Fruit fly (Drosophila melanogaster) whole organism, embryonic: ENCODE measurements around the gene CIA30.

Source experiments
- ATbp ChIP-seq: fragments of 200-800 bp; sonication (Bioruptor generic); optimal IDR thresholded peaks from 2 replicates; lab custom pipeline; 2017; ENCODE audit warnings: missing biosample characterization, mild to moderate bottlenecking, missing genetic modification characterization, missing genetic modification reagents
- Aef1 ChIP-seq: fragments of 200-800 bp; sonication (Bioruptor generic); IDR thresholded peaks from 3 replicates; pipeline ENCODE4 v1.3.6; 2022; ENCODE audit warnings: missing biosample characterization, missing genetic modification characterization
- CG10321 ChIP-seq: fragments of 200-800 bp; sonication (Bioruptor generic); IDR thresholded peaks from 2 replicates; pipeline ENCODE4 v1.3.6; 2022; ENCODE audit warnings: missing biosample characterization, missing genetic modification characterization
- CG13424 ChIP-seq: fragments of 200-800 bp; sonication (Bioruptor generic); optimal IDR thresholded peaks from 2 replicates; lab custom pipeline; 2019; ENCODE audit warnings: missing biosample characterization, mild to moderate bottlenecking, missing genetic modification characterization, moderate library complexity
- CG14014 ChIP-seq: fragments of 200-800 bp; sonication (Bioruptor generic); IDR thresholded peaks from 2 replicates; pipeline ENCODE4 v1.3.6; 2022; ENCODE audit warnings: missing biosample characterization, missing genetic modification characterization
- CG14710 ChIP-seq: fragments of 200-800 bp; sonication (Bioruptor generic); optimal IDR thresholded peaks from 3 replicates; lab custom pipeline; 2019; ENCODE audit warnings: missing biosample characterization, mild to moderate bottlenecking, missing genetic modification characterization, moderate library complexity
- CG14965 ChIP-seq: fragments of 200-800 bp; sonication (Bioruptor generic); optimal IDR thresholded peaks from 2 replicates; lab custom pipeline; 2016; ENCODE audit warnings: missing biosample characterization, missing genetic modification characterization, borderline replicate concordance
- CG17186 ChIP-seq: fragments of 200-800 bp; sonication (Bioruptor generic); optimal IDR thresholded peaks from 3 replicates; lab custom pipeline; 2017; ENCODE audit warnings: missing biosample characterization, missing genetic modification reagents, missing genetic modification characterization
- CG17385 ChIP-seq: fragments of 200-800 bp; sonication (Bioruptor generic); optimal IDR thresholded peaks from 3 replicates; lab custom pipeline; 2018; ENCODE audit warnings: missing biosample characterization, mild to moderate bottlenecking, missing genetic modification characterization
- CG17829 ChIP-seq: fragments of 200-800 bp; optimal IDR thresholded peaks from 2 replicates; lab custom pipeline; 2019; ENCODE audit warnings: missing biosample characterization, mild to moderate bottlenecking, missing genetic modification characterization, moderate library complexity
- CG18619 ChIP-seq: fragments of 200-800 bp; sonication (Bioruptor generic); optimal IDR thresholded peaks from 3 replicates; lab custom pipeline; 2017; ENCODE audit warnings: missing biosample characterization, mild to moderate bottlenecking, missing genetic modification characterization
- CG2116 ChIP-seq: fragments of 200-800 bp; sonication (Bioruptor generic); optimal IDR thresholded peaks from 3 replicates; lab custom pipeline; 2018; ENCODE audit warnings: missing biosample characterization, mild to moderate bottlenecking, missing genetic modification characterization
- CG2120 ChIP-seq: fragments of 200-800 bp; sonication (Bioruptor generic); optimal IDR thresholded peaks from 3 replicates; lab custom pipeline; 2016; ENCODE audit warnings: missing biosample characterization, missing genetic modification characterization
- CG3065 ChIP-seq: fragments of 200-800 bp; sonication (Bioruptor generic); optimal IDR thresholded peaks from 2 replicates; lab custom pipeline; 2016; ENCODE audit warnings: missing biosample characterization, missing genetic modification characterization
- CG32772 ChIP-seq: fragments of 200-800 bp; sonication (Bioruptor generic); IDR thresholded peaks from 2 replicates; pipeline ENCODE4 v1.3.6; 2022; ENCODE audit warnings: missing biosample characterization, missing genetic modification characterization
- CG4404 ChIP-seq: fragments of 200-800 bp; sonication (Bioruptor generic); IDR thresholded peaks from 2 replicates; pipeline ENCODE4 v1.3.6; 2022; ENCODE audit warnings: missing biosample characterization, missing genetic modification characterization
- CG4617 ChIP-seq: fragments of 200-800 bp; sonication (Bioruptor generic); optimal IDR thresholded peaks from 3 replicates; lab custom pipeline; 2016; ENCODE audit warnings: missing biosample characterization, missing genetic modification characterization, borderline replicate concordance
- CG5953 ChIP-seq: fragments of 200-800 bp; sonication (Bioruptor generic); IDR thresholded peaks from 2 replicates; pipeline ENCODE4 v1.3.6; 2022; ENCODE audit warnings: missing biosample characterization, missing genetic modification characterization
- CG7928 ChIP-seq: fragments of 200-800 bp; sonication (Bioruptor generic); optimal IDR thresholded peaks from 2 replicates; lab custom pipeline; 2017; ENCODE audit warnings: missing biosample characterization, mild to moderate bottlenecking, missing genetic modification characterization
- CG7963 ChIP-seq: fragments of 200-800 bp; sonication (Bioruptor generic); IDR thresholded peaks from 3 replicates; pipeline ENCODE4 v1.3.6; 2022; ENCODE audit warnings: missing biosample characterization, missing genetic modification characterization; ENCODE audit not compliant: partially characterized antibody
- CG9932 ChIP-seq: fragments of 200-800 bp; sonication (Bioruptor generic); IDR thresholded peaks from 2 replicates; pipeline ENCODE4 v1.3.6; 2022; ENCODE audit warnings: missing biosample characterization, missing genetic modification characterization
- CTCF ChIP-seq: fragments of 200-800 bp; sonication (Bioruptor generic); optimal IDR thresholded peaks from 2 replicates; lab custom pipeline; 2017; ENCODE audit warnings: missing biosample characterization, mild to moderate bottlenecking, missing genetic modification characterization, moderate library complexity
- Dek ChIP-seq: fragments of 200-800 bp; sonication (Bioruptor generic); optimal IDR thresholded peaks from 3 replicates; lab custom pipeline; 2019; ENCODE audit warnings: missing biosample characterization, mild to moderate bottlenecking, missing genetic modification characterization, moderate library complexity
- Dip3 ChIP-seq: fragments of 200-800 bp; sonication (Bioruptor generic); optimal IDR thresholded peaks from 3 replicates; lab custom pipeline; 2016; ENCODE audit warnings: missing biosample characterization, missing genetic modification characterization
- Dref ChIP-seq: fragments of 200-800 bp; sonication (Bioruptor generic); IDR thresholded peaks from 2 replicates; pipeline ENCODE4 v1.3.6; 2022; ENCODE audit warnings: missing biosample characterization, missing genetic modification characterization
- Gug ChIP-seq: fragments of 200-800 bp; sonication (Bioruptor generic); IDR thresholded peaks from 4 replicates; pipeline ENCODE4 v1.3.6; 2022; ENCODE audit warnings: missing biosample characterization, missing genetic modification characterization
- H2.0 ChIP-seq: fragments of 200-800 bp; sonication (Bioruptor generic); IDR thresholded peaks from 2 replicates; pipeline ENCODE4 v1.3.6; 2022; ENCODE audit warnings: missing biosample characterization, missing genetic modification characterization
- HLH3B ChIP-seq: fragments of 200-800 bp; sonication (Bioruptor generic); IDR thresholded peaks from 2 replicates; pipeline ENCODE4 v1.3.6; 2022; ENCODE audit warnings: missing biosample characterization, missing genetic modification characterization
- HmgZ ChIP-seq: fragments of 200-800 bp; sonication (Bioruptor generic); optimal IDR thresholded peaks from 2 replicates; lab custom pipeline; 2018; ENCODE audit warnings: missing biosample characterization, mild to moderate bottlenecking, missing genetic modification characterization
- Hr51 ChIP-seq, 2 experiments: fragments of 200-800 bp; sonication (Bioruptor generic); optimal IDR thresholded peaks; 2 replicates in 1 of 2; 3 replicates in 1 of 2; lab custom pipeline; 2016 to 2018; ENCODE audit warnings: missing biosample characterization in 2 of 2, missing genetic modification characterization in 2 of 2, mild to moderate bottlenecking in 1 of 2, moderate library complexity in 1 of 2
- Ptx1 ChIP-seq: fragments of 200-800 bp; sonication (Bioruptor generic); IDR thresholded peaks from 2 replicates; pipeline ENCODE4 v1.3.6; 2022; ENCODE audit warnings: missing biosample characterization, missing genetic modification characterization
- Rfx ChIP-seq: fragments of 200-800 bp; sonication (Bioruptor generic); IDR thresholded peaks from 2 replicates; pipeline ENCODE4 v1.3.6; 2022; ENCODE audit warnings: missing biosample characterization, missing genetic modification characterization
- Sin3A ChIP-seq: fragments of >200 bp; optimal IDR thresholded peaks from 2 replicates; lab custom pipeline; 2018
- ap ChIP-seq: fragments of 200-800 bp; sonication (Bioruptor generic); IDR thresholded peaks from 2 replicates; pipeline ENCODE4 v1.3.6; 2022; ENCODE audit warnings: missing biosample characterization, missing genetic modification characterization
- crp ChIP-seq, 2 experiments: fragments of 200-800 bp; sonication (Bioruptor generic); optimal IDR thresholded peaks; 2 replicates in 1 of 2; 3 replicates in 1 of 2; lab custom pipeline; 2017; ENCODE audit warnings: missing biosample characterization in 2 of 2, missing genetic modification characterization in 2 of 2, mild to moderate bottlenecking in 1 of 2, moderate library complexity in 1 of 2
- dati ChIP-seq: fragments of 200-800 bp; sonication (Bioruptor generic); IDR thresholded peaks from 2 replicates; pipeline ENCODE4 v1.3.6; 2022; ENCODE audit warnings: missing biosample characterization, missing genetic modification characterization
- eve ChIP-seq, 2 experiments: fragments of >200 bp; optimal IDR thresholded peaks; 2 replicates each; lab custom pipeline; 2017; ENCODE audit warnings: missing biosample characterization in 2 of 2, missing genetic modification characterization in 2 of 2
- hkb ChIP-seq, 2 experiments: fragments of 200-800 bp in 1 of 2; fragments of >200 bp in 1 of 2; sonication (Bioruptor generic) in 1 of 2; IDR thresholded peaks in 1 of 2; optimal IDR thresholded peaks in 1 of 2; 2 replicates each; pipeline versions ENCODE4 v1.3.6 to Lab custom; 2017 to 2022; ENCODE audit warnings: missing biosample characterization in 1 of 2, missing genetic modification characterization in 1 of 2
- ind ChIP-seq: fragments of 200-800 bp; sonication (Bioruptor generic); optimal IDR thresholded peaks from 3 replicates; lab custom pipeline; 2016; ENCODE audit warnings: missing biosample characterization, missing genetic modification characterization
- mam ChIP-seq: fragments of 200-800 bp; sonication (Bioruptor generic); optimal IDR thresholded peaks from 3 replicates; lab custom pipeline; 2016; ENCODE audit warnings: missing biosample characterization, missing genetic modification characterization
- nerfin-2 ChIP-seq: fragments of 200-800 bp; sonication (Bioruptor generic); IDR thresholded peaks from 2 replicates; pipeline ENCODE4 v1.3.6; 2022; ENCODE audit warnings: missing biosample characterization, missing genetic modification characterization; ENCODE audit not compliant: partially characterized antibody
- nom ChIP-seq: fragments of 200-800 bp; sonication (Bioruptor generic); optimal IDR thresholded peaks from 2 replicates; lab custom pipeline; 2017; ENCODE audit warnings: missing biosample characterization, missing genetic modification characterization, mild to moderate bottlenecking, moderate library complexity, missing genetic modification reagents
- pan ChIP-seq, 4 experiments: fragments of >200 bp in 3 of 4; fragments of 200-800 bp in 1 of 4; sonication (Bioruptor generic) in 1 of 4; optimal IDR thresholded peaks in 3 of 4; IDR thresholded peaks in 1 of 4; 2 replicates each; pipeline versions ENCODE4 v1.3.6 to Lab custom; 2017 to 2022; ENCODE audit warnings: missing biosample characterization in 2 of 4, missing genetic modification characterization in 2 of 4, mixed read lengths in 1 of 4
- pb ChIP-seq: fragments of 200-800 bp; sonication (Bioruptor generic); optimal IDR thresholded peaks from 3 replicates; lab custom pipeline; 2016; ENCODE audit warnings: missing biosample characterization, missing genetic modification characterization
- sens ChIP-seq: fragments of 200-800 bp; sonication (Bioruptor generic); peaks from one replicate; lab custom pipeline; 2016; ENCODE audit warnings: missing biosample characterization, missing genetic modification characterization
- slbo ChIP-seq: fragments of 200-800 bp; sonication (Bioruptor generic); IDR thresholded peaks from 2 replicates; pipeline ENCODE4 v1.3.6; 2022; ENCODE audit warnings: missing biosample characterization, missing genetic modification characterization
- stwl ChIP-seq: fragments of 200-800 bp; sonication (Bioruptor generic); optimal IDR thresholded peaks from 3 replicates; lab custom pipeline; 2018; ENCODE audit warnings: missing biosample characterization, mild to moderate bottlenecking, missing genetic modification characterization, moderate library complexity
- vvl ChIP-seq: fragments of 200-800 bp; sonication (Bioruptor generic); IDR thresholded peaks from 2 replicates; pipeline ENCODE4 v1.3.6; 2022; ENCODE audit warnings: missing biosample characterization, missing genetic modification characterization
- zen ChIP-seq: fragments of 200-800 bp; sonication (Bioruptor generic); optimal IDR thresholded peaks from 3 replicates; lab custom pipeline; 2018; ENCODE audit warnings: missing biosample characterization, mild to moderate bottlenecking, missing genetic modification characterization, moderate library complexity

The CIA30 gene

dm6 chr3R:29725577-29726240 lies 11.1 kb upstream of the CIA30 start, which contains the start of gene Kul (continued):
- TF ChIP-seq CG4404 (GFP tag; lab: Robert Waterston, UW): no peak
- TF ChIP-seq CTCF: peak; percentile 27
- TF ChIP-seq vvl (GFP tag; lab: Robert Waterston, UW): 0 out of 2 replicates have a peak, but pooled peaks have one; percentile 33
- TF ChIP-seq Gug: no peak
- TF ChIP-seq CG14965 (GFP tag; lab: Kevin White, UChicago): no peak
- no peak for TF ChIP-seq ind (GFP tag; lab: Kevin White, UChicago)
- TF ChIP-seq stwl (tag; lab: Kevin White, UChicago): peak; percentile 90
- TF ChIP-seq pb: peak; percentile 47
- TF ChIP-seq H2.0: no peak
- peak; percentile 36 for TF ChIP-seq mam (GFP tag; lab: Kevin White, UChicago)
- TF ChIP-seq CG2120 (GFP tag; lab: Kevin White, UChicago): peak; percentile 23
- peak; percentile 28 for TF ChIP-seq CG17829 (tag; lab: Kevin White, UChicago)
- 0 out of 2 replicates have a peak, but pooled peaks have one; percentile 16 for TF ChIP-seq CG10321 (GFP tag; lab: Robert Waterston, UW)
- no peak for TF ChIP-seq CG7963 (GFP tag; lab: Robert Waterston, UW)
- TF ChIP-seq HmgZ: peak; percentile 48
- peak; percentile 28; the same call in 1 of the 2 replicates for TF ChIP-seq Ptx1 (GFP tag; lab: Robert Waterston, UW)
- peak; percentile 2 for TF ChIP-seq CG7928
- no peak for TF ChIP-seq CG13424 (tag; lab: Kevin White, UChicago)
- TF ChIP-seq Dref (GFP tag; lab: Robert Waterston, UW): peak; percentile 45
- TF ChIP-seq CG5953 (GFP tag; lab: Robert Waterston, UW): no peak
- TF ChIP-seq CG9932 (GFP tag; lab: Robert Waterston, UW): peak; percentile 29; the same call in 1 of the 2 replicates
- TF ChIP-seq nerfin-2 (GFP tag; lab: Robert Waterston, UW): no peak
- peak; percentile 67 for TF ChIP-seq Rfx (GFP tag; lab: Robert Waterston, UW)
- TF ChIP-seq CG14014 (GFP tag; lab: Robert Waterston, UW): peak; percentile 47; the same call in 1 of the 2 replicates
- TF ChIP-seq CG4617 (GFP tag; lab: Kevin White, UChicago): peak; percentile 5
- TF ChIP-seq CG18619: peak; percentile 18
- no peak for TF ChIP-seq Aef1
- peak; percentile 49 for TF ChIP-seq CG2116 (GFP tag; lab: Kevin White, UChicago)
- TF ChIP-seq HLH3B (GFP tag; lab: Robert Waterston, UW): peak; percentile 32; the same call in 1 of the 2 replicates
- no peak for TF ChIP-seq crp (GFP tag; optimal IDR thresholded peaks at IDR 0.05; lab: Kevin White, UChicago)
- no peak for TF ChIP-seq pan (optimal IDR thresholded peaks at IDR 0.05; lab: Kevin White, UChicago)
- peak in 1 of 2 experiments; percentile 36 for TF ChIP-seq pan (GFP tag; optimal IDR thresholded peaks at IDR 0.05 in 1 of 2, IDR thresholded peaks at IDR 0.05 in 1 of 2)
- 0 out of 2 replicates have a peak, but pooled peaks have one; percentile 15 for TF ChIP-seq ap (GFP tag; lab: Robert Waterston, UW)
- TF ChIP-seq eve (GFP tag; optimal IDR thresholded peaks at IDR 0.05; lab: Kevin White, UChicago): no peak
- TF ChIP-seq CG3065 (GFP tag; lab: Kevin White, UChicago): no peak
- peak; percentile 43 for TF ChIP-seq CG17186 (GFP tag; lab: Kevin White, UChicago)
- peak; percentile 91 for TF ChIP-seq nom (GFP tag; lab: Kevin White, UChicago)
- TF ChIP-seq sens (GFP tag; lab: Kevin White, UChicago): no peak
- no peak for TF ChIP-seq Dek (tag; lab: Kevin White, UChicago)
- TF ChIP-seq zen (tag; lab: Kevin White, UChicago): no peak
- peak; percentile 99 for TF ChIP-seq CG14710 (tag; lab: Kevin White, UChicago)
- no peak for TF ChIP-seq CG17385 (GFP tag; lab: Kevin White, UChicago)
- no peak for TF ChIP-seq ATbp (GFP tag; lab: Kevin White, UChicago)
- no peak for TF ChIP-seq dati (GFP tag; lab: Robert Waterston, UW)
- peak; percentile 46; the same call in 1 of the 2 replicates for TF ChIP-seq slbo (GFP tag; lab: Robert Waterston, UW)
- TF ChIP-seq hkb (optimal IDR thresholded peaks at IDR 0.05; lab: Kevin White, UChicago): no peak
- 0 out of 2 replicates have a peak, but pooled peaks have one; percentile 20 for TF ChIP-seq hkb (GFP tag; IDR thresholded peaks at IDR 0.05; lab: Robert Waterston, UW)
- peak; percentile 52 for TF ChIP-seq Sin3A (lab: Kevin White, UChicago)
- peak; percentile 72 for TF ChIP-seq CG32772 (GFP tag; lab: Robert Waterston, UW)
- no peak for TF ChIP-seq Dip3 (GFP tag; lab: Kevin White, UChicago)
- peak in 1 of 2 experiments; percentile 8 for TF ChIP-seq Hr51 (GFP tag; optimal IDR thresholded peaks at IDR 0.05; lab: Kevin White, UChicago)
